Worm (Caenorhabditis elegans) whole organism, young adult: ENCODE data around the gene swp-1.

Source experiments
- B0019.2 ChIP-seq: fragments of 200-800 bp; sonication (Bioruptor generic); conservative IDR thresholded peaks from 2 replicates; pipeline ENCODE4 v1.3.6; 2022; ENCODE audit warnings: missing genetic modification reagents, missing genetic modification characterization, missing compliant biosample characterization
- B0035.1 ChIP-seq: sonication (generic microtip); optimal IDR thresholded peaks from 2 replicates; lab custom pipeline; 2016; ENCODE audit warnings: missing genetic modification characterization, mild to moderate bottlenecking, missing compliant biosample characterization, missing genotype, missing genetic modification reagents
- F23B12.7 ChIP-seq: sonication (generic microtip); optimal IDR thresholded peaks from 2 replicates; lab custom pipeline; 2017; ENCODE audit warnings: missing genetic modification characterization, mild to moderate bottlenecking, missing compliant biosample characterization, antibody characterized with exemption, moderate library complexity; ENCODE audit not compliant: insufficient read depth
- F33H1.4 ChIP-seq: fragments of 200-800 bp; sonication (Bioruptor generic); IDR thresholded peaks from 2 replicates; pipeline ENCODE4 v1.3.6; 2022; ENCODE audit warnings: missing genetic modification reagents, missing genetic modification characterization, missing compliant biosample characterization
- F37B4.10 ChIP-seq: fragments of 200-800 bp; sonication (Bioruptor generic); IDR thresholded peaks from 2 replicates; pipeline ENCODE4 v1.3.6; 2022; ENCODE audit warnings: missing genetic modification characterization, missing compliant biosample characterization
- F52B5.7 ChIP-seq: sonication (generic microtip); optimal IDR thresholded peaks from 2 replicates; lab custom pipeline; 2016; ENCODE audit warnings: mild to moderate bottlenecking, missing genetic modification characterization, missing compliant biosample characterization
- F55B11.4 ChIP-seq: sonication (generic microtip); optimal IDR thresholded peaks from 2 replicates; lab custom pipeline; 2016; ENCODE audit warnings: missing compliant biosample characterization, missing genetic modification characterization, borderline replicate concordance; ENCODE audit not compliant: insufficient read depth
- K11D2.4 ChIP-seq: fragments of 200-800 bp; sonication (Bioruptor generic); IDR thresholded peaks from 2 replicates; pipeline ENCODE4 v1.3.6; 2022; ENCODE audit warnings: missing genetic modification reagents, missing genetic modification characterization, missing compliant biosample characterization
- aptf-3 ChIP-seq: fragments of 200-800 bp; sonication (Bioruptor generic); IDR thresholded peaks from 2 replicates; pipeline ENCODE4 v1.3.6; 2022; ENCODE audit warnings: missing genetic modification characterization, missing compliant biosample characterization
- atf-7 ChIP-seq: sonication (generic microtip); optimal IDR thresholded peaks from 2 replicates; lab custom pipeline; 2017; ENCODE audit warnings: mild to moderate bottlenecking, missing genetic modification characterization, missing compliant biosample characterization
- attf-3 ChIP-seq: fragments of 200-800 bp; sonication (Bioruptor generic); conservative IDR thresholded peaks from 2 replicates; pipeline ENCODE4 v1.3.6; 2022; ENCODE audit warnings: missing genetic modification reagents, missing genetic modification characterization, missing compliant biosample characterization
- bed-2 ChIP-seq: fragments of 200-800 bp; sonication (Bioruptor generic); IDR thresholded peaks from 2 replicates; pipeline ENCODE4 v1.3.6; 2022; ENCODE audit warnings: missing genetic modification reagents, missing genetic modification characterization, missing compliant biosample characterization
- ccch-3 ChIP-seq: fragments of 200-800 bp; sonication (Bioruptor generic); optimal IDR thresholded peaks from 2 replicates; lab custom pipeline; 2018; ENCODE audit warnings: mild to moderate bottlenecking, missing genetic modification characterization, missing compliant biosample characterization
- ceh-27 ChIP-seq: fragments of 200-800 bp; sonication (Bioruptor generic); optimal IDR thresholded peaks from 2 replicates; lab custom pipeline; 2018; ENCODE audit warnings: mild to moderate bottlenecking, missing genetic modification characterization, moderate library complexity, missing compliant biosample characterization
- ceh-40 ChIP-seq: fragments of 200-800 bp; sonication (Bioruptor generic); IDR thresholded peaks from 2 replicates; pipeline ENCODE4 v1.3.6; 2022; ENCODE audit warnings: missing genetic modification characterization, missing compliant biosample characterization
- ceh-58 ChIP-seq: fragments of 200-800 bp; sonication (Bioruptor generic); IDR thresholded peaks from 2 replicates; pipeline ENCODE4 v1.3.6; 2022; ENCODE audit warnings: missing genetic modification characterization, missing compliant biosample characterization
- ceh-79 ChIP-seq: sonication (generic microtip); optimal IDR thresholded peaks from 2 replicates; lab custom pipeline; 2017; ENCODE audit warnings: mild to moderate bottlenecking, missing genetic modification characterization, missing compliant biosample characterization
- dpl-1 ChIP-seq: fragments of 150-350 bp; optimal IDR thresholded peaks from 2 replicates; lab custom pipeline; 2014; ENCODE audit warnings: missing biosample characterization, missing genetic modification reagents, missing genetic modification characterization
- efl-1 ChIP-seq: fragments of 150-350 bp; optimal IDR thresholded peaks from 2 replicates; lab custom pipeline; 2014; ENCODE audit warnings: missing biosample characterization, missing genetic modification reagents, missing genetic modification characterization
- egl-18 ChIP-seq: fragments of 200-800 bp; sonication (Bioruptor generic); IDR thresholded peaks from 2 replicates; pipeline ENCODE4 v1.3.6; 2022; ENCODE audit warnings: missing genetic modification reagents, missing genetic modification characterization, missing compliant biosample characterization
- egl-44 ChIP-seq: fragments of 200-800 bp; sonication (Bioruptor generic); IDR thresholded peaks from 2 replicates; pipeline ENCODE4 v1.3.6; 2022; ENCODE audit warnings: missing genetic modification reagents, missing genetic modification characterization, missing compliant biosample characterization
- hmg-20 ChIP-seq: fragments of 200-800 bp; sonication (Bioruptor generic); IDR thresholded peaks from 2 replicates; pipeline ENCODE4 v1.3.6; 2022; ENCODE audit warnings: missing genetic modification reagents, missing genetic modification characterization, missing compliant biosample characterization
- hsf-1 ChIP-seq: fragments of 200-800 bp; sonication (Bioruptor generic); IDR thresholded peaks from 2 replicates; pipeline ENCODE4 v1.3.6; 2022; ENCODE audit warnings: missing genetic modification reagents, missing genetic modification characterization, missing compliant biosample characterization
- lag-1 ChIP-seq: fragments of 200-800 bp; sonication (Bioruptor generic); IDR thresholded peaks from 2 replicates; pipeline ENCODE4 v1.3.6; 2022; ENCODE audit warnings: missing genetic modification reagents, missing genetic modification characterization, missing compliant biosample characterization
- let-607 ChIP-seq, 2 experiments: fragments of 200-800 bp in 1 of 2; sonication (Bioruptor generic) in 1 of 2; sonication (generic microtip) in 1 of 2; optimal IDR thresholded peaks; 2 replicates each; lab custom pipeline; 2016 to 2018; ENCODE audit warnings: mild to moderate bottlenecking in 2 of 2, missing compliant biosample characterization in 2 of 2, missing genetic modification characterization in 2 of 2, moderate library complexity in 2 of 2, missing genotype in 1 of 2
- lir-1 ChIP-seq: fragments of 200-800 bp; sonication (Bioruptor generic); conservative IDR thresholded peaks from 2 replicates; pipeline ENCODE4 v1.3.6; 2022; ENCODE audit warnings: missing genetic modification reagents, missing genetic modification characterization, missing compliant biosample characterization
- lsl-1 ChIP-seq: fragments of 200-800 bp; sonication (Bioruptor generic); optimal IDR thresholded peaks from 2 replicates; lab custom pipeline; 2018; ENCODE audit warnings: mild to moderate bottlenecking, missing genetic modification characterization, moderate library complexity, missing compliant biosample characterization
- madf-10 ChIP-seq: sonication (generic microtip); optimal IDR thresholded peaks from 2 replicates; lab custom pipeline; 2016; ENCODE audit warnings: mild to moderate bottlenecking, missing genetic modification characterization, missing compliant biosample characterization
- madf-6 ChIP-seq: fragments of 200-800 bp; sonication (Bioruptor generic); IDR thresholded peaks from 2 replicates; pipeline ENCODE4 v1.3.6; 2022; ENCODE audit warnings: missing genetic modification reagents, missing genetic modification characterization, missing compliant biosample characterization
- madf-8 ChIP-seq: fragments of 200-800 bp; sonication (Bioruptor generic); conservative IDR thresholded peaks from 2 replicates; pipeline ENCODE4 v1.3.6; 2022; ENCODE audit warnings: missing genetic modification reagents, missing genetic modification characterization, missing compliant biosample characterization
- mcd-1 ChIP-seq: fragments of 200-800 bp; sonication (Bioruptor generic); IDR thresholded peaks from 2 replicates; pipeline ENCODE4 v1.3.6; 2022; ENCODE audit warnings: missing genetic modification reagents, missing genetic modification characterization, missing compliant biosample characterization
- mel-28 ChIP-seq: sonication (generic microtip); optimal IDR thresholded peaks from 2 replicates; lab custom pipeline; 2016; ENCODE audit warnings: borderline replicate concordance, mild to moderate bottlenecking, missing genetic modification characterization, missing compliant biosample characterization
- nfya-1 ChIP-seq: sonication (generic microtip); optimal IDR thresholded peaks from 2 replicates; lab custom pipeline; 2017; ENCODE audit warnings: antibody characterized with exemption, missing compliant biosample characterization, missing genetic modification characterization, borderline replicate concordance; ENCODE audit not compliant: insufficient read depth
- nfya-2 ChIP-seq: fragments of 200-800 bp; sonication (Bioruptor generic); IDR thresholded peaks from 2 replicates; pipeline ENCODE4 v1.3.6; 2022; ENCODE audit warnings: missing genetic modification reagents, missing genetic modification characterization, missing compliant biosample characterization
- nhr-179 ChIP-seq: sonication (generic microtip); optimal IDR thresholded peaks from 2 replicates; lab custom pipeline; 2016; ENCODE audit warnings: mild to moderate bottlenecking, missing genetic modification characterization, missing compliant biosample characterization
- nhr-27 ChIP-seq: fragments of 200-800 bp; sonication (Bioruptor generic); optimal IDR thresholded peaks from 2 replicates; lab custom pipeline; 2018; ENCODE audit warnings: mild to moderate bottlenecking, missing genetic modification characterization, moderate library complexity, missing compliant biosample characterization
- nhr-80 ChIP-seq: sonication (generic microtip); optimal IDR thresholded peaks from 2 replicates; lab custom pipeline; 2016; ENCODE audit warnings: missing genetic modification characterization, missing compliant biosample characterization
- pbrm-1 ChIP-seq: fragments of 200-800 bp; sonication (Bioruptor generic); IDR thresholded peaks from 2 replicates; pipeline ENCODE4 v1.3.6; 2022; ENCODE audit warnings: missing genetic modification reagents, missing genetic modification characterization, missing compliant biosample characterization
- pha-4 ChIP-seq: fragments of 150-350 bp; sonication (generic microtip); optimal IDR thresholded peaks from 2 replicates; lab custom pipeline; 2014; ENCODE audit warnings: missing biosample characterization, missing genetic modification reagents, missing genetic modification characterization
- rec-8 ChIP-seq, 2 experiments: sonication (generic microtip); optimal IDR thresholded peaks; 2 replicates each; lab custom pipeline; 2016; ENCODE audit warnings: mild to moderate bottlenecking in 2 of 2, missing genetic modification characterization in 2 of 2, missing genetic modification reagents in 2 of 2, missing genotype in 2 of 2, missing biosample characterization in 1 of 2, missing compliant biosample characterization in 1 of 2, moderate library complexity in 1 of 2
- repo-1 ChIP-seq: sonication (generic microtip); optimal IDR thresholded peaks from 2 replicates; lab custom pipeline; 2017; ENCODE audit warnings: mild to moderate bottlenecking, missing genetic modification characterization, missing compliant biosample characterization
- snpc-1.3 ChIP-seq: sonication (generic microtip); optimal IDR thresholded peaks from 2 replicates; lab custom pipeline; 2017; ENCODE audit warnings: missing genetic modification characterization, mild to moderate bottlenecking, missing compliant biosample characterization, antibody characterized with exemption, moderate library complexity, missing genotype, missing genetic modification reagents; ENCODE audit not compliant: insufficient read depth
- sptf-2 ChIP-seq: fragments of 200-800 bp; sonication (Bioruptor generic); optimal IDR thresholded peaks from 2 replicates; lab custom pipeline; 2018; ENCODE audit warnings: mild to moderate bottlenecking, missing genetic modification characterization, missing compliant biosample characterization
- tlf-1 ChIP-seq: fragments of 200-800 bp; sonication (Bioruptor generic); optimal IDR thresholded peaks from 2 replicates; lab custom pipeline; 2018; ENCODE audit warnings: mild to moderate bottlenecking, missing genetic modification characterization, missing compliant biosample characterization

The swp-1 gene

DNA sequence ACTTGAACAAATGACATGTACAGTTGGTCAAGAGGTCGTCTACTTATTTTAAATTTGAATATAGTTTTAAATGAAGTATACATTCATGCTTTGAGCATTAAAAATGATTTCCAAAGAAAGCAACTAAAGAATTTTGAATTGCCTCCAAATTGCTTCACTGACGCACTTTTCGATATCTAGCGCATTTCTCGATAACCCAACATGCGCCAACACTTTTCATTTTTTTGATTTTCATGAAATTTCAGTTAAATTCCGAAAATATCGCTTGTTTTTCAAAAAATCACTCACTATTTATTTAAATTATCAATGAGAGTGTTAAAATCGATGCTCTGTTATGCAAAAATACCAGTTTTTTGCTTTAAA, 14.5 kb upstream of the swp-1 start (continued):
- TF ChIP-seq efl-1 (GFP tag; lab: Kevin White, UChicago) (peak; percentile 78), bed-2 (no peak), F33H1.4 (GFP tag; lab: Robert Waterston, UW) (peak; percentile 79), atf-7 (tag; lab: Kevin White, UChicago) (no peak), rec-8 (tag; optimal IDR thresholded peaks at IDR 0.05; lab: Kevin White, UChicago) (no peak), dpl-1 (GFP tag; lab: Kevin White, UChicago) (peak; percentile 78), lsl-1 (peak; percentile 68), madf-10 (tag; lab: Kevin White, UChicago) (no peak), mcd-1 (GFP tag; lab: Robert Waterston, UW) (peak; percentile 36; the same call in 1 of the 2 replicates), egl-44 (GFP tag; lab: Robert Waterston, UW) (no peak), pbrm-1 (GFP tag; lab: Robert Waterston, UW) (peak; percentile 50; the same call in 1 of the 2 replicates), B0019.2 (no peak), mel-28 (tag; lab: Kevin White, UChicago) (no peak), madf-8 (GFP tag; lab: Robert Waterston, UW) (peak; percentile 69), sptf-2 (GFP tag; lab: Kevin White, UChicago) (no peak), madf-6 (GFP tag; lab: Robert Waterston, UW) (peak; percentile 87), tlf-1 (GFP tag; lab: Kevin White, UChicago) (peak; percentile 64), repo-1 (tag; lab: Kevin White, UChicago) (no peak), ceh-79 (tag; lab: Kevin White, UChicago) (no peak), F52B5.7 (tag; lab: Kevin White, UChicago) (no peak), egl-18 (GFP tag; lab: Robert Waterston, UW) (no peak), attf-3 (GFP tag; lab: Robert Waterston, UW) (no peak), nhr-80 (tag; lab: Kevin White, UChicago) (no peak), hmg-20 (no peak)
- TF ChIP-seq, all 124 proteins: peak for 23

DNA sequence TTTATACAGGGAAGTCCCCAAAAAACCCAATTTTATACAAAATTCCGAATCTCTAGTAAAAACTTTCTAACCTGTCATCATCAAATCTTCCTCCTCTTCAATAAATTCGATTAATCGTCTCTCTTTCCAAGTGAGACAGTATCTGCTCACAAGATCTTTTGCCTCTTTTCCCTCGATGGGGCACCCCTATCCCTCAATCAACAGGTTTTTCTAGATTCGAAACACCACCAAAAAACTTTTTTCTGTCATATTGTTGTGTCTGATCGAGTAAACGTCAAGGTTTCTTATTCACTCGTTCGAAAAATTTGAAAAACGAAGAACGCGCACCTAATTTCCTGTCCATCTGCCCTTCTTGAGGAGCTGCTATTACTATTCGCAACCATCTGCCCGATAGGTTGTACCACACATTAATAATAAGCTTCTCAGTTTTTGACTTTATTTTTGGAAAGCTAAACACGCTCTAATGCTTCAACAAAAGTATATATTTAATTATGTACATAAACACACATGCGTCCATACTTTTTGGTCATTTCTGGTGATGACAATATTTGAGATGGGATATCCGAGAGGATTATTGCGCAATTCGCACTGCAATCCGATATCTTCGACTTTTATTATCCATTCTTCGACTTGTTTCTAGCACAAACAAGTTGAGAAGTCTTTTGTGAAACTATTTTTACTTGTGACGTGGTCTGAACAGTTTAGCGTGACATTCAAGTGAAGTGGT, 13.9 kb upstream of the swp-1 start:
- TF ChIP-seq lir-1 (GFP tag; lab: Robert Waterston, UW): no peak
- TF ChIP-seq F37B4.10 (GFP tag; lab: Robert Waterston, UW): no peak
- TF ChIP-seq nfya-2 (GFP tag; lab: Robert Waterston, UW): no peak
- no peak for TF ChIP-seq pha-4 (tag; lab: Kevin White, UChicago)
- TF ChIP-seq let-607 (tag; optimal IDR thresholded peaks at IDR 0.05; lab: Kevin White, UChicago): no peak
- TF ChIP-seq nhr-27: no peak
- TF ChIP-seq aptf-3: no peak
- TF ChIP-seq lag-1 (GFP tag; lab: Robert Waterston, UW): no peak

DNA sequence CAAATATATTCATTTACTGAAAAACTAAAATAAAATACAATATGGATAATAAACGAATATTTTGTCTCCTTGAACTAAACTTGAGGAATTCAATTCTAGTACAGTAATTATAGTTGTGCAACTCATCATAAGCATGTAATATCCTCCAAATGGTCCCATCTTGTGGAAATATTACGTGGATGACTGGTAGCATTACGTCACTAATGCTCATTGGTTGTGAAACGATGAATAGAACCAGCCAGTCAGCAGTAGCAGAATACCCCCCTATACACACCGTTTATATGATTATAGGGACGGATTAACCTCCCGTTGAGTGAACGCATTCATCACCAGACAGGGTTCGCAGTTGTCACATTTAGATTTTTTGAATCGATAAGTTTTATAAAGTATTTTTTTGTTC, 13.1 kb upstream of the swp-1 start:
- TF ChIP-seq ccch-3 (GFP tag; lab: Kevin White, UChicago): no peak
- TF ChIP-seq repo-1 (tag; lab: Kevin White, UChicago): no peak
- TF ChIP-seq K11D2.4 (GFP tag; lab: Robert Waterston, UW): no peak
- no peak for TF ChIP-seq ceh-27 (GFP tag; lab: Kevin White, UChicago)
- TF ChIP-seq ceh-58 (GFP tag; lab: Robert Waterston, UW): no peak
- no peak for TF ChIP-seq ceh-40
- no peak for TF ChIP-seq nhr-179 (tag; lab: Kevin White, UChicago)
- no peak for TF ChIP-seq snpc-1.3 (tag; lab: Kevin White, UChicago)
- no peak for TF ChIP-seq F55B11.4 (tag; lab: Kevin White, UChicago)
- TF ChIP-seq F52B5.7 (tag; lab: Kevin White, UChicago): no peak
- TF ChIP-seq rec-8 (tag; optimal IDR thresholded peaks at IDR 0.05; lab: Kevin White, UChicago): no peak
- TF ChIP-seq B0035.1 (tag; lab: Kevin White, UChicago): no peak
- TF ChIP-seq F23B12.7 (tag; lab: Kevin White, UChicago): no peak
- TF ChIP-seq madf-8 (GFP tag; lab: Robert Waterston, UW): no peak
- TF ChIP-seq nfya-1 (tag; lab: Kevin White, UChicago): no peak
- no peak for TF ChIP-seq hsf-1 (GFP tag; lab: Robert Waterston, UW)
- TF ChIP-seq let-607 (tag; optimal IDR thresholded peaks at IDR 0.05; lab: Kevin White, UChicago): no peak
- TF ChIP-seq, all 124 proteins: peak for 0
